Worm (Caenorhabditis elegans) whole organism, L4 larva: ENCODE results near the gene npp-18.

ENCODE experiments used
- D1046.2 ChIP-seq: fragments of 200-800 bp; sonication (Bioruptor generic); IDR thresholded peaks from 2 replicates; pipeline ENCODE4 v1.3.6; 2022; ENCODE audit warnings: missing genetic modification characterization, missing compliant biosample characterization
- F26F4.8 ChIP-seq: fragments of 200-800 bp; sonication (Bioruptor generic); conservative IDR thresholded peaks from 2 replicates; pipeline ENCODE4 v1.3.6; 2022; ENCODE audit warnings: missing genetic modification characterization, missing compliant biosample characterization
- F44E2.7 ChIP-seq: fragments of 200-800 bp; sonication (Bioruptor generic); IDR thresholded peaks from 2 replicates; pipeline ENCODE4 v2.1.2; 2022; ENCODE audit warnings: missing genetic modification characterization, missing compliant biosample characterization
- F49E8.2 ChIP-seq: sonication (generic microtip); optimal IDR thresholded peaks from 2 replicates; lab custom pipeline; 2016; ENCODE audit warnings: missing compliant biosample characterization, mild to moderate bottlenecking, missing genetic modification characterization, borderline replicate concordance
- R02D3.7 ChIP-seq: fragments of 150-350 bp; sonication (generic microtip); optimal IDR thresholded peaks from 3 replicates; lab custom pipeline; 2014; ENCODE audit warnings: missing biosample characterization, missing genetic modification characterization
- T26A8.4 ChIP-seq: fragments of 200-800 bp; sonication (Bioruptor generic); IDR thresholded peaks from 2 replicates; pipeline ENCODE4 v1.3.6; 2022; ENCODE audit warnings: missing genetic modification characterization, missing compliant biosample characterization
- Y105C5A.15 ChIP-seq: fragments of 200-800 bp; sonication (Bioruptor generic); IDR thresholded peaks from 2 replicates; pipeline ENCODE4 v1.3.6; 2022; ENCODE audit warnings: missing genetic modification characterization, missing compliant biosample characterization
- Y5F2A.4 ChIP-seq: fragments of 200-800 bp; sonication (Bioruptor generic); optimal IDR thresholded peaks from 2 replicates; lab custom pipeline; 2018; ENCODE audit warnings: mild to moderate bottlenecking, missing genetic modification characterization, missing compliant biosample characterization
- ZK337.2 ChIP-seq: fragments of 200-800 bp; sonication (Bioruptor generic); IDR thresholded peaks from 2 replicates; pipeline ENCODE4 v1.3.6; 2022; ENCODE audit warnings: missing genetic modification reagents, missing genetic modification characterization, missing compliant biosample characterization
- aha-1 ChIP-seq: fragments of 150-350 bp; peaks from one replicate; lab custom pipeline; 2014; ENCODE audit warnings: missing biosample characterization, missing genetic modification characterization
- ama-1 ChIP-seq: fragments of 150-350 bp; optimal IDR thresholded peaks from 2 replicates; lab custom pipeline; 2014; ENCODE audit warnings: inconsistent platforms, mixed read lengths
- ceh-20 ChIP-seq: fragments of 200-800 bp; sonication (Bioruptor generic); IDR thresholded peaks from 2 replicates; pipeline ENCODE4 v1.3.6; 2022; ENCODE audit warnings: missing genetic modification reagents, missing genetic modification characterization, missing compliant biosample characterization
- ceh-28 ChIP-seq: fragments of 150-350 bp; optimal IDR thresholded peaks from 2 replicates; lab custom pipeline; 2014; ENCODE audit warnings: missing biosample characterization, missing genetic modification reagents, missing genetic modification characterization
- ceh-32 ChIP-seq: sonication (generic microtip); optimal IDR thresholded peaks from 2 replicates; lab custom pipeline; 2016; ENCODE audit warnings: mild to moderate bottlenecking, missing genetic modification characterization, missing compliant biosample characterization; ENCODE audit not compliant: poor library complexity
- ceh-82 ChIP-seq: sonication (generic microtip); optimal IDR thresholded peaks from 2 replicates; lab custom pipeline; 2017; ENCODE audit warnings: missing biosample characterization, missing genetic modification characterization
- ctbp-1 ChIP-seq: fragments of 200-800 bp; sonication (Bioruptor generic); IDR thresholded peaks from 2 replicates; pipeline ENCODE4 v1.3.6; 2022; ENCODE audit warnings: missing genetic modification reagents, missing genetic modification characterization, missing compliant biosample characterization
- daf-12 ChIP-seq: fragments of 150-350 bp; optimal IDR thresholded peaks from 2 replicates; lab custom pipeline; 2014; ENCODE audit warnings: missing biosample characterization, missing genetic modification reagents, missing genetic modification characterization
- daf-16 ChIP-seq, 3 experiments: sonication (generic microtip); optimal IDR thresholded peaks; 2 replicates each; lab custom pipeline; 2016 to 2017; ENCODE audit warnings: missing genetic modification characterization in 3 of 3, missing genetic modification reagents in 3 of 3, mild to moderate bottlenecking in 2 of 3, missing compliant biosample characterization in 2 of 3, missing biosample characterization in 1 of 3, moderate library complexity in 1 of 3
- daf-19 ChIP-seq: fragments of 200-800 bp; sonication (Bioruptor generic); conservative IDR thresholded peaks from 2 replicates; pipeline ENCODE4 v1.3.6; 2022; ENCODE audit warnings: missing genetic modification characterization, missing compliant biosample characterization
- dpl-1 ChIP-seq: fragments of 150-350 bp; optimal IDR thresholded peaks from 2 replicates; lab custom pipeline; 2014; ENCODE audit warnings: missing biosample characterization, missing genetic modification reagents, missing genetic modification characterization
- duxl-1 ChIP-seq: sonication (generic microtip); optimal IDR thresholded peaks from 2 replicates; lab custom pipeline; 2016; ENCODE audit warnings: mild to moderate bottlenecking, missing genetic modification characterization, moderate library complexity, missing compliant biosample characterization; ENCODE audit not compliant: poor library complexity
- egl-43 ChIP-seq: fragments of 200-800 bp; sonication (Bioruptor generic); IDR thresholded peaks from 2 replicates; pipeline ENCODE4 v1.3.6; 2022; ENCODE audit warnings: missing genetic modification reagents, missing genetic modification characterization, missing compliant biosample characterization
- hmg-1.1 ChIP-seq: fragments of 200-800 bp; sonication (Bioruptor generic); IDR thresholded peaks from 2 replicates; pipeline ENCODE4 v1.3.6; 2022; ENCODE audit warnings: missing genetic modification reagents, missing genetic modification characterization, missing compliant biosample characterization
- lin-1 ChIP-seq: fragments of 200-800 bp; sonication (Bioruptor generic); IDR thresholded peaks from 2 replicates; pipeline ENCODE4 v1.3.6; 2022; ENCODE audit warnings: missing genetic modification reagents, missing genetic modification characterization, missing compliant biosample characterization
- lin-13 ChIP-seq: fragments of 150-350 bp; optimal IDR thresholded peaks from 2 replicates; lab custom pipeline; 2014; ENCODE audit warnings: missing biosample characterization, missing genetic modification reagents, missing genetic modification characterization
- lin-15B ChIP-seq: fragments of 150-350 bp; sonication (generic microtip); optimal IDR thresholded peaks from 3 replicates; lab custom pipeline; 2014; ENCODE audit warnings: missing biosample characterization, missing genetic modification characterization
- lin-29 ChIP-seq: fragments of 200-800 bp; sonication (Bioruptor generic); IDR thresholded peaks from 2 replicates; pipeline ENCODE4 v1.3.6; 2022; ENCODE audit warnings: missing genetic modification reagents, missing genetic modification characterization, missing compliant biosample characterization
- lin-38 ChIP-seq: fragments of 200-800 bp; sonication (Bioruptor generic); IDR thresholded peaks from 2 replicates; pipeline ENCODE4 v1.3.6; 2022; ENCODE audit warnings: missing genetic modification reagents, missing genetic modification characterization, missing compliant biosample characterization
- lir-3 ChIP-seq: sonication (generic microtip); optimal IDR thresholded peaks from 2 replicates; lab custom pipeline; 2016; ENCODE audit warnings: mild to moderate bottlenecking, missing genetic modification characterization, missing compliant biosample characterization
- mdl-1 ChIP-seq, 2 experiments: fragments of 150-350 bp in 1 of 2; sonication (generic microtip) in 1 of 2; optimal IDR thresholded peaks; 2 replicates each; lab custom pipeline; 2014 to 2017; ENCODE audit warnings: missing biosample characterization in 2 of 2, missing genetic modification characterization in 2 of 2
- mep-1 ChIP-seq: fragments of 150-350 bp; sonication (generic microtip); optimal IDR thresholded peaks from 3 replicates; lab custom pipeline; 2014; ENCODE audit warnings: missing biosample characterization, missing genetic modification characterization
- nhr-102 ChIP-seq: sonication (generic microtip); optimal IDR thresholded peaks from 2 replicates; lab custom pipeline; 2016; ENCODE audit warnings: mild to moderate bottlenecking, missing genetic modification characterization, moderate library complexity, missing compliant biosample characterization
- nhr-11 ChIP-seq: fragments of 150-350 bp; optimal IDR thresholded peaks from 2 replicates; lab custom pipeline; 2014; ENCODE audit warnings: missing biosample characterization, missing genetic modification characterization
- nhr-25 ChIP-seq: sonication (generic microtip); optimal IDR thresholded peaks from 2 replicates; lab custom pipeline; 2017; ENCODE audit warnings: missing genetic modification characterization, mild to moderate bottlenecking, missing compliant biosample characterization, antibody characterized with exemption, moderate library complexity, borderline replicate concordance; ENCODE audit not compliant: insufficient read depth
- nhr-28 ChIP-seq: fragments of 150-350 bp; optimal IDR thresholded peaks from 2 replicates; lab custom pipeline; 2014; ENCODE audit warnings: missing biosample characterization, missing genetic modification characterization
- nhr-41 ChIP-seq: fragments of 200-800 bp; sonication (Bioruptor generic); IDR thresholded peaks from 2 replicates; pipeline ENCODE4 v1.3.6; 2022; ENCODE audit warnings: missing genetic modification reagents, missing genetic modification characterization, missing compliant biosample characterization
- nhr-6 ChIP-seq: fragments of 150-350 bp; optimal IDR thresholded peaks from 2 replicates; lab custom pipeline; 2014; ENCODE audit warnings: missing biosample characterization, missing genetic modification characterization
- pqm-1 ChIP-seq: sonication (generic microtip); optimal IDR thresholded peaks from 2 replicates; lab custom pipeline; 2017; ENCODE audit warnings: missing biosample characterization, missing genetic modification characterization
- tag-97 ChIP-seq: fragments of 200-800 bp; sonication (Bioruptor generic); IDR thresholded peaks from 2 replicates; pipeline ENCODE4 v1.3.6; 2022; ENCODE audit warnings: missing genetic modification characterization, missing compliant biosample characterization
- unc-130 ChIP-seq: sonication (generic microtip); optimal IDR thresholded peaks from 2 replicates; lab custom pipeline; 2016; ENCODE audit warnings: missing genetic modification reagents, missing genetic modification characterization, missing compliant biosample characterization
- unc-39 ChIP-seq: sonication (generic microtip); optimal IDR thresholded peaks from 2 replicates; lab custom pipeline; 2017; ENCODE audit warnings: missing biosample characterization, missing genetic modification characterization
- vab-7 ChIP-seq: fragments of 200-800 bp; sonication (Bioruptor generic); IDR thresholded peaks from 2 replicates; pipeline ENCODE4 v1.3.6; 2022; ENCODE audit warnings: missing genetic modification reagents, missing genetic modification characterization, missing compliant biosample characterization
- zag-1 ChIP-seq: fragments of 150-350 bp; optimal IDR thresholded peaks from 2 replicates; lab custom pipeline; 2014; ENCODE audit warnings: missing biosample characterization, missing genetic modification characterization
- zip-11 ChIP-seq: fragments of 200-800 bp; sonication (Bioruptor generic); IDR thresholded peaks from 2 replicates; pipeline ENCODE4 v1.3.6; 2022; ENCODE audit warnings: missing genetic modification characterization, missing compliant biosample characterization
- ztf-11 ChIP-seq: fragments of 150-350 bp; optimal IDR thresholded peaks from 2 replicates; lab custom pipeline; 2014; ENCODE audit warnings: missing biosample characterization, missing genetic modification characterization

Gene npp-18

DNA sequence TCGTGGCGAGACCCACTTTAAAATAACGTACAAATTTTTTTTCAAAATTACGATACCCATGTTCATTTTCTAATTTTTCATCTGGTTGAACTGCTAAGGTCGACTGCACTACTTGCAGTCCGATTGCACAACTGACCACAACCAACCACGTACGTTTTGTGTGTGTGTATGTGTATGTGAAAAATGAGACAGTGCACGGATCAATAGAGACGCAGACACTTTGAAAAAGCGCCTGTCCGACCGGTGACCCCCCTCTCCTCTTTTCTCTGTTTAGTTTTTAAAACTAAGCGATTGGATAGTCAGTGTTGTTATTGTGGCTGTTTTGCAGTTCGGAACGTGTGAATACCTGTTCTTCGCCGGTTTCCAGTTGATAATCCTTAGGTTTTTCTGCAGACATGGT, 37.9 kb upstream of the npp-18 start (continued):
- TF ChIP-seq nhr-6 (tag; lab: Kevin White, UChicago) (peak; percentile 13), lin-29 (GFP tag; lab: Robert Waterston, UW) (no peak), hmg-1.1 (GFP tag; lab: Robert Waterston, UW) (peak; percentile 32; the same call in 1 of the 2 replicates), F26F4.8 (GFP tag; lab: Robert Waterston, UW) (no peak), unc-39 (tag; lab: Kevin White, UChicago) (no peak), T26A8.4 (GFP tag; lab: Robert Waterston, UW) (no peak), mdl-1 (tag; optimal IDR thresholded peaks at IDR 0.05; lab: Kevin White, UChicago) (no peak), nhr-28 (tag; lab: Kevin White, UChicago) (peak; percentile 68), ceh-20 (GFP tag; lab: Robert Waterston, UW) (no peak), R02D3.7 (tag; lab: Kevin White, UChicago) (no peak), ztf-11 (tag; lab: Kevin White, UChicago) (no peak), nhr-25 (peak; percentile 39), unc-130 (GFP tag; lab: Kevin White, UChicago) (no peak), Y105C5A.15 (GFP tag; lab: Robert Waterston, UW) (no peak), ceh-28 (tag; lab: Kevin White, UChicago) (no peak), pqm-1 (tag; lab: Kevin White, UChicago) (no peak), vab-7 (GFP tag; lab: Robert Waterston, UW) (no peak), dpl-1 (GFP tag; lab: Kevin White, UChicago) (peak; percentile 20), F49E8.2 (no peak), nhr-102 (tag; lab: Kevin White, UChicago) (no peak), zip-11 (no peak), Y5F2A.4 (no peak), tag-97 (GFP tag; lab: Robert Waterston, UW) (no peak), ceh-32 (tag; lab: Kevin White, UChicago) (no peak), lin-38 (no peak), lir-3 (tag; lab: Kevin White, UChicago) (no peak), aha-1 (tag; lab: Kevin White, UChicago) (no peak), zag-1 (tag; lab: Kevin White, UChicago) (no peak), nhr-11 (tag; lab: Kevin White, UChicago) (no peak), nhr-41 (GFP tag; lab: Robert Waterston, UW) (no peak), lin-15B (tag; lab: Kevin White, UChicago) (no peak), ctbp-1 (GFP tag; lab: Robert Waterston, UW) (no peak), D1046.2 (GFP tag; lab: Robert Waterston, UW) (no peak), F44E2.7 (no peak), ama-1 (lab: Kevin White, UChicago) (no peak), daf-12 (tag; lab: Kevin White, UChicago) (no peak), lin-1 (no peak), egl-43 (GFP tag; lab: Robert Waterston, UW) (no peak), lin-13 (GFP tag; lab: Kevin White, UChicago) (no peak), mep-1 (tag; lab: Kevin White, UChicago) (no peak), duxl-1 (tag; lab: Kevin White, UChicago) (no peak), ceh-82 (tag; lab: Kevin White, UChicago) (no peak), ZK337.2 (GFP tag; lab: Robert Waterston, UW) (no peak)

DNA sequence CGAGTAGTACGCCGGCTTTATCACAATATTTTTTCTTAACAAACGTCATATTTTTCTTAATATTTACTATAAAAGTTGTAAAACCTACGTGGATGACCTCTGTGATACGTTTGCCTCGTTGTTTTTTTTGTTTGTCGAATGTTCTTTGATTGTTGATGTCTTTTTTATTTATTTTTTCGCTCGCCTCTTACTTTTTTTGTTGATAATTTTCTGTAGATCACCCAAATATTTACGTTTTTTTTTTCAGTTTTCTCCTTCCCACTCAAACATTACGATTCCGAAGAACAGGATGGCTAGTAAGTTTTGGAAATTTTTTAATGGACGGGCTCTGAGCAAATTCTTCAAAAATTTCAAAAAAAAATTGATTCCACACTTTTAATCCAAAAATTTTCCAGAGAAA, 36.3 kb upstream of the npp-18 start:
- TF ChIP-seq daf-19 (GFP tag; lab: Robert Waterston, UW) (no peak), lin-38 (0 out of 2 replicates have a peak, but pooled peaks have one; percentile 20), daf-16 (GFP tag; optimal IDR thresholded peaks at IDR 0.05; lab: Kevin White, UChicago) (peak in 1 of 2 experiments; percentile 2), daf-16 (tag; optimal IDR thresholded peaks at IDR 0.05; lab: Kevin White, UChicago) (peak; percentile 40), zip-11 (no peak)
